Fruit fly (Drosophila melanogaster): Measurements from ENCODE around the gene CG8006.

DNA sequence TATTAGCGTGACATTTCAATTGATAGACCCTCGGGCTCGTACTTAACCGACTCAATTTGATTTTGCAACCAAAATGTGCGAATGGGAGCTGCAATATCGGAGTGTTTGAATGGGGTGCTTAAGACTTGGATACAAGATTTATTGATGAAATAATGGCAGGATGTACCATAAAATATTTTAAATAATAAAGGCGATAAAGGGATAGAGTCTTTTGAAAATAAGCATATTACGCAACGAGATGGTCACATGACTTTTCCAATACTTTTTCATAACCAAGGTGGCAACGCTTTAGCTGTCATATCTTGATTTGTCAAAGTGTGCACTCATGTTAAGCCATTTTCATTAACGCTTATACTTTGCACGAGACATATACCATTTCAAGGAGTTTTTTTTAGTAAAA is 17.2 kb downstream of the CG8006 start, which contains the start of gene eIF4E3:
- no peak for TF ChIP-seq cnc (optimal IDR thresholded peaks at IDR 0.05)
- no peak for TF ChIP-seq Hr96 (GFP tag; optimal IDR thresholded peaks at IDR 0.05)
- TF ChIP-seq CG11617 (GFP tag; optimal IDR thresholded peaks at IDR 0.05): no peak
- no peak for TF ChIP-seq cic (GFP tag; optimal IDR thresholded peaks at IDR 0.05)
- no peak for TF ChIP-seq kay (GFP tag; ENCODE audit: borderline replicate concordance)
- no peak for TF ChIP-seq pad (GFP tag; optimal IDR thresholded peaks at IDR 0.05)
- TF ChIP-seq Clk (GFP tag; optimal IDR thresholded peaks at IDR 0.05): no peak
- no peak for TF ChIP-seq CG14711 (tag; optimal IDR thresholded peaks at IDR 0.05)
- no peak for TF ChIP-seq CG33017 (tag; optimal IDR thresholded peaks at IDR 0.05)

All from whole organism, adult.